Fruit fly (Drosophila melanogaster) whole organism, embryonic: Measurements from ENCODE around the gene Cyp4d1.
A peak's percentile ranks its signal among the peaks of the same experiment; 100 is the strongest.

Experiments
- Aef1 ChIP-seq: fragments of 200-800 bp; sonication (Bioruptor generic); IDR thresholded peaks from 3 replicates; pipeline ENCODE4 v1.3.6; 2022; ENCODE audit warnings: missing biosample characterization, missing genetic modification characterization
- Antp ChIP-seq: fragments of 200-800 bp; sonication (Bioruptor generic); optimal IDR thresholded peaks from 3 replicates; lab custom pipeline; 2016; ENCODE audit warnings: missing biosample characterization, missing genetic modification characterization
- Asciz ChIP-seq: fragments of 200-800 bp; sonication (Bioruptor generic); optimal IDR thresholded peaks from 2 replicates; lab custom pipeline; 2017; ENCODE audit warnings: missing biosample characterization, mild to moderate bottlenecking, missing genetic modification characterization, missing genetic modification reagents
- Atf3 ChIP-seq: fragments of 200-800 bp; sonication (Bioruptor generic); optimal IDR thresholded peaks from 3 replicates; lab custom pipeline; 2016; ENCODE audit warnings: missing biosample characterization, missing genetic modification characterization
- B-H2 ChIP-seq: fragments of 200-800 bp; sonication (Bioruptor generic); optimal IDR thresholded peaks from 2 replicates; lab custom pipeline; 2018; ENCODE audit warnings: missing biosample characterization, mild to moderate bottlenecking, missing genetic modification characterization
- CG11093 ChIP-seq: fragments of 200-800 bp; sonication (Bioruptor generic); IDR thresholded peaks from 3 replicates; pipeline ENCODE4 v1.3.6; 2022; ENCODE audit warnings: missing biosample characterization, missing genetic modification characterization
- CG11456 ChIP-seq: fragments of 200-800 bp; sonication (Bioruptor generic); IDR thresholded peaks from 3 replicates; pipeline ENCODE4 v1.3.6; 2022; ENCODE audit warnings: missing biosample characterization, missing genetic modification characterization
- CG12219 ChIP-seq: fragments of 200-800 bp; sonication (Bioruptor generic); optimal IDR thresholded peaks from 3 replicates; lab custom pipeline; 2018; ENCODE audit warnings: missing biosample characterization, mild to moderate bottlenecking, missing genetic modification characterization
- CG12299 ChIP-seq: fragments of 200-800 bp; sonication (Bioruptor generic); optimal IDR thresholded peaks from 2 replicates; lab custom pipeline; 2018; ENCODE audit warnings: missing biosample characterization, mild to moderate bottlenecking, missing genetic modification characterization
- CG12659 ChIP-seq: fragments of 200-800 bp; sonication (Bioruptor generic); optimal IDR thresholded peaks from 3 replicates; lab custom pipeline; 2017; ENCODE audit warnings: mild to moderate bottlenecking, missing biosample characterization, missing genetic modification reagents, missing genetic modification characterization
- CG14710 ChIP-seq: fragments of 200-800 bp; sonication (Bioruptor generic); optimal IDR thresholded peaks from 3 replicates; lab custom pipeline; 2019; ENCODE audit warnings: missing biosample characterization, mild to moderate bottlenecking, missing genetic modification characterization, moderate library complexity
- CG15073 ChIP-seq: fragments of 200-800 bp; sonication (Bioruptor generic); optimal IDR thresholded peaks from 2 replicates; lab custom pipeline; 2016; ENCODE audit warnings: missing biosample characterization, missing genetic modification characterization
- CG16779 ChIP-seq: fragments of 200-800 bp; sonication (Bioruptor generic); IDR thresholded peaks from 2 replicates; pipeline ENCODE4 v1.3.6; 2022; ENCODE audit warnings: missing biosample characterization, missing genetic modification characterization
- CG18011 ChIP-seq: fragments of 200-800 bp; sonication (Bioruptor generic); optimal IDR thresholded peaks from 2 replicates; lab custom pipeline; 2017; ENCODE audit warnings: missing biosample characterization, missing genetic modification characterization, mild to moderate bottlenecking, moderate library complexity, missing genotype
- CG18262 ChIP-seq: fragments of 200-800 bp; optimal IDR thresholded peaks from 3 replicates; lab custom pipeline; 2019; ENCODE audit warnings: missing biosample characterization, mild to moderate bottlenecking, missing genetic modification characterization, moderate library complexity
- CG34224 ChIP-seq: fragments of 200-800 bp; sonication (Bioruptor generic); IDR thresholded peaks from 3 replicates; pipeline ENCODE4 v1.3.6; 2022; ENCODE audit warnings: missing biosample characterization, missing genetic modification characterization; ENCODE audit not compliant: partially characterized antibody
- CG4404 ChIP-seq: fragments of 200-800 bp; sonication (Bioruptor generic); IDR thresholded peaks from 2 replicates; pipeline ENCODE4 v1.3.6; 2022; ENCODE audit warnings: missing biosample characterization, missing genetic modification characterization
- CG4730 ChIP-seq: fragments of 200-800 bp; sonication (Bioruptor generic); IDR thresholded peaks from 2 replicates; pipeline ENCODE4 v1.3.6; 2022; ENCODE audit warnings: missing biosample characterization, missing genetic modification characterization
- CG4820 ChIP-seq: fragments of 200-800 bp; sonication (Bioruptor generic); optimal IDR thresholded peaks from 3 replicates; lab custom pipeline; 2016; ENCODE audit warnings: missing biosample characterization, missing genetic modification characterization
- CG5953 ChIP-seq: fragments of 200-800 bp; sonication (Bioruptor generic); IDR thresholded peaks from 2 replicates; pipeline ENCODE4 v1.3.6; 2022; ENCODE audit warnings: missing biosample characterization, missing genetic modification characterization
- CG8388 ChIP-seq: fragments of 200-800 bp; sonication (Bioruptor generic); optimal IDR thresholded peaks from 2 replicates; lab custom pipeline; 2019; ENCODE audit warnings: missing biosample characterization, mild to moderate bottlenecking, missing genetic modification characterization, moderate library complexity
- CG8765 ChIP-seq: fragments of 200-800 bp; sonication (Bioruptor generic); IDR thresholded peaks from 2 replicates; pipeline ENCODE4 v1.3.6; 2022; ENCODE audit warnings: missing biosample characterization, missing genetic modification characterization
- CG9727 ChIP-seq: fragments of 200-800 bp; sonication (Bioruptor generic); optimal IDR thresholded peaks from 3 replicates; lab custom pipeline; 2017; ENCODE audit warnings: missing biosample characterization, mild to moderate bottlenecking, missing genetic modification characterization
- CG9932 ChIP-seq: fragments of 200-800 bp; sonication (Bioruptor generic); IDR thresholded peaks from 2 replicates; pipeline ENCODE4 v1.3.6; 2022; ENCODE audit warnings: missing biosample characterization, missing genetic modification characterization
- CkIIα-i1 ChIP-seq: fragments of 200-800 bp; sonication (Bioruptor generic); IDR thresholded peaks from 2 replicates; pipeline ENCODE4 v1.3.6; 2022; ENCODE audit warnings: missing biosample characterization, missing genetic modification characterization
- Deaf1 ChIP-seq: fragments of 200-800 bp; optimal IDR thresholded peaks from 3 replicates; lab custom pipeline; 2019; ENCODE audit warnings: missing biosample characterization, mild to moderate bottlenecking, missing genetic modification characterization, moderate library complexity
- Hmr ChIP-seq: fragments of 200-800 bp; sonication (Bioruptor generic); optimal IDR thresholded peaks from 3 replicates; lab custom pipeline; 2017; ENCODE audit warnings: mild to moderate bottlenecking, missing biosample characterization, missing genetic modification reagents, missing genetic modification characterization
- TFAM ChIP-seq: fragments of 200-800 bp; sonication (Bioruptor generic); optimal IDR thresholded peaks from 2 replicates; lab custom pipeline; 2017; ENCODE audit warnings: missing biosample characterization, missing genetic modification characterization, inconsistent platforms
- Xrp1 ChIP-seq: fragments of 200-800 bp; sonication (Bioruptor generic); IDR thresholded peaks from 2 replicates; pipeline ENCODE4 v1.3.6; 2022; ENCODE audit warnings: missing biosample characterization, missing genetic modification characterization
- YL-1 ChIP-seq: fragments of 200-800 bp; sonication (Bioruptor generic); optimal IDR thresholded peaks from 3 replicates; lab custom pipeline; 2017; ENCODE audit warnings: missing biosample characterization, mild to moderate bottlenecking, missing genetic modification characterization
- abd-A ChIP-seq: fragments of 200-800 bp; sonication (Bioruptor generic); optimal IDR thresholded peaks from 3 replicates; lab custom pipeline; 2019; ENCODE audit warnings: missing biosample characterization, mild to moderate bottlenecking, missing genetic modification characterization, moderate library complexity
- ap ChIP-seq: fragments of 200-800 bp; sonication (Bioruptor generic); IDR thresholded peaks from 2 replicates; pipeline ENCODE4 v1.3.6; 2022; ENCODE audit warnings: missing biosample characterization, missing genetic modification characterization
- ase ChIP-seq: fragments of 200-800 bp; sonication (Bioruptor generic); IDR thresholded peaks from 3 replicates; pipeline ENCODE4 v1.3.6; 2022; ENCODE audit warnings: missing biosample characterization, missing genetic modification characterization
- bcd ChIP-seq: fragments of 200-800 bp; sonication (Bioruptor generic); optimal IDR thresholded peaks from 2 replicates; lab custom pipeline; 2017; ENCODE audit warnings: missing biosample characterization, mild to moderate bottlenecking, missing genetic modification characterization
- bowl ChIP-seq: fragments of 200-800 bp; sonication (Bioruptor generic); IDR thresholded peaks from 2 replicates; pipeline ENCODE4 v1.3.6; 2022; ENCODE audit warnings: missing biosample characterization, missing genetic modification characterization
- crol ChIP-seq: fragments of 200-800 bp; sonication (Bioruptor generic); IDR thresholded peaks from 2 replicates; pipeline ENCODE4 v1.3.6; 2022; ENCODE audit warnings: missing biosample characterization, missing genetic modification characterization
- eyg ChIP-seq: fragments of 200-800 bp; sonication (Bioruptor generic); optimal IDR thresholded peaks from 3 replicates; lab custom pipeline; 2016; ENCODE audit warnings: missing biosample characterization, missing genetic modification characterization
- fd102C ChIP-seq: fragments of 200-800 bp; sonication (Bioruptor generic); optimal IDR thresholded peaks from 2 replicates; lab custom pipeline; 2018; ENCODE audit warnings: missing biosample characterization, mild to moderate bottlenecking, missing genetic modification characterization, moderate library complexity
- gem ChIP-seq: fragments of 200-800 bp; sonication (Bioruptor generic); optimal IDR thresholded peaks from 2 replicates; lab custom pipeline; 2019; ENCODE audit warnings: missing biosample characterization, mild to moderate bottlenecking, missing genetic modification characterization, moderate library complexity
- grau ChIP-seq: fragments of 200-800 bp; optimal IDR thresholded peaks from 3 replicates; lab custom pipeline; 2019; ENCODE audit warnings: missing biosample characterization, mild to moderate bottlenecking, missing genetic modification characterization, moderate library complexity
- kni ChIP-seq: fragments of 200-800 bp; sonication (Bioruptor generic); optimal IDR thresholded peaks from 3 replicates; lab custom pipeline; 2017; ENCODE audit warnings: mild to moderate bottlenecking, missing biosample characterization, missing genetic modification reagents, missing genetic modification characterization
- peb ChIP-seq: fragments of 200-800 bp; sonication (Bioruptor generic); IDR thresholded peaks from 2 replicates; pipeline ENCODE4 v1.3.6; 2022; ENCODE audit warnings: missing biosample characterization, missing genetic modification characterization
- phol ChIP-seq: fragments of 200-800 bp; sonication (Bioruptor generic); optimal IDR thresholded peaks from 3 replicates; lab custom pipeline; 2018; ENCODE audit warnings: missing biosample characterization, mild to moderate bottlenecking, missing genetic modification characterization, moderate library complexity
- pros ChIP-seq: fragments of 200-800 bp; sonication (Bioruptor generic); optimal IDR thresholded peaks from 3 replicates; lab custom pipeline; 2019; ENCODE audit warnings: missing biosample characterization, mild to moderate bottlenecking, missing genetic modification characterization, moderate library complexity
- psq ChIP-seq: fragments of 200-800 bp; sonication (Bioruptor generic); optimal IDR thresholded peaks from 2 replicates; lab custom pipeline; 2017; ENCODE audit warnings: missing biosample characterization, missing genetic modification characterization
- sob ChIP-seq: fragments of 200-800 bp; sonication (Bioruptor generic); IDR thresholded peaks from 2 replicates; pipeline ENCODE4 v1.3.6; 2022; ENCODE audit warnings: missing biosample characterization, missing genetic modification characterization
- tgo ChIP-seq: fragments of 200-800 bp; sonication (Bioruptor generic); IDR thresholded peaks from 3 replicates; pipeline ENCODE4 v1.3.6; 2022; ENCODE audit warnings: missing biosample characterization, missing genetic modification characterization
- vnd ChIP-seq: fragments of 200-800 bp; sonication (Bioruptor generic); IDR thresholded peaks from 3 replicates; pipeline ENCODE4 v1.3.6; 2022; ENCODE audit warnings: missing biosample characterization, missing genetic modification characterization; ENCODE audit not compliant: partially characterized antibody
- vvl ChIP-seq: fragments of 200-800 bp; sonication (Bioruptor generic); IDR thresholded peaks from 2 replicates; pipeline ENCODE4 v1.3.6; 2022; ENCODE audit warnings: missing biosample characterization, missing genetic modification characterization

Cyp4d1 gene

dm6 chrX:2123965-2124688 lies 37.9 kb downstream of the Cyp4d1 start (continued):
- TF ChIP-seq ase (GFP tag; lab: Robert Waterston, UW) = peak; percentile 91
- TF ChIP-seq CG34224 = no peak
- peak; percentile 99 for TF ChIP-seq CG9727 (GFP tag; lab: Kevin White, UChicago)
- TF ChIP-seq eyg (GFP tag; lab: Kevin White, UChicago) = peak; percentile 67
- peak; percentile 95 for TF ChIP-seq Xrp1 (GFP tag; lab: Robert Waterston, UW)
- TF ChIP-seq CG12299 (tag; lab: Kevin White, UChicago) = peak; percentile 94
- peak; percentile 93 for TF ChIP-seq CG11456
- TF ChIP-seq CG5953 (GFP tag; lab: Robert Waterston, UW) = peak; percentile 81
- TF ChIP-seq psq (GFP tag; lab: Kevin White, UChicago) = peak; percentile 71
- TF ChIP-seq CG8765 (GFP tag; lab: Robert Waterston, UW) = peak; percentile 85
- no peak for TF ChIP-seq CkIIα-i1 (GFP tag; lab: Robert Waterston, UW)
- peak; percentile 84 for TF ChIP-seq ap (GFP tag; lab: Robert Waterston, UW)
- TF ChIP-seq grau (tag; lab: Kevin White, UChicago) = peak; percentile 98
- peak; percentile 94 for TF ChIP-seq B-H2
- peak; percentile 89 for TF ChIP-seq CG12219 (GFP tag; lab: Kevin White, UChicago)
- peak; percentile 74 for TF ChIP-seq CG18011
- TF ChIP-seq gem (tag; lab: Kevin White, UChicago) = peak; percentile 99
- TF ChIP-seq CG4404 (GFP tag; lab: Robert Waterston, UW) = peak; percentile 95
- peak; percentile 92 for TF ChIP-seq CG9932 (GFP tag; lab: Robert Waterston, UW)
- peak; percentile 94 for TF ChIP-seq YL-1 (GFP tag; lab: Kevin White, UChicago)
- peak; percentile 96 for TF ChIP-seq CG8388 (GFP tag; lab: Kevin White, UChicago)
- peak; percentile 97 for TF ChIP-seq bcd (GFP tag; lab: Kevin White, UChicago)
- peak; percentile 98 for TF ChIP-seq CG14710 (tag; lab: Kevin White, UChicago)
- peak; percentile 81 for TF ChIP-seq Deaf1 (tag; lab: Kevin White, UChicago)
- TF ChIP-seq Aef1 (GFP tag; lab: Robert Waterston, UW) = peak; percentile 92
- peak; percentile 89 for TF ChIP-seq tgo
- peak; percentile 98 for TF ChIP-seq CG12659
- TF ChIP-seq fd102C = peak; percentile 87
- TF ChIP-seq vnd (GFP tag; lab: Robert Waterston, UW) = peak; percentile 53; the same call in 2 of the 3 replicates
- TF ChIP-seq bowl (GFP tag; lab: Robert Waterston, UW) = peak; percentile 67; the same call in 1 of the 2 replicates
- TF ChIP-seq vvl (GFP tag; lab: Robert Waterston, UW) = peak; percentile 90
- TF ChIP-seq phol (tag; lab: Kevin White, UChicago) = peak; percentile 98
- peak; percentile 98 for TF ChIP-seq Asciz (GFP tag; lab: Kevin White, UChicago)
- peak; percentile 85 for TF ChIP-seq abd-A (tag; lab: Kevin White, UChicago)
- TF ChIP-seq Antp (GFP tag; lab: Kevin White, UChicago) = peak; percentile 90
- peak; percentile 83 for TF ChIP-seq CG4730 (GFP tag; lab: Robert Waterston, UW)
- no peak for TF ChIP-seq TFAM (GFP tag; lab: Kevin White, UChicago)
- peak; percentile 66 for TF ChIP-seq CG15073 (GFP tag; lab: Kevin White, UChicago)
- TF ChIP-seq Hmr = peak; percentile 98
- peak; percentile 89 for TF ChIP-seq sob (GFP tag; lab: Robert Waterston, UW)
- TF ChIP-seq CG18262 (tag; lab: Kevin White, UChicago) = peak; percentile 100
- TF ChIP-seq crol (GFP tag; lab: Robert Waterston, UW) = peak; percentile 94
- peak; percentile 74 for TF ChIP-seq peb (GFP tag; lab: Robert Waterston, UW)
- TF ChIP-seq Atf3 (GFP tag; lab: Kevin White, UChicago) = peak; percentile 80
- peak; percentile 94 for TF ChIP-seq CG4820
- TF ChIP-seq CG11093 = peak; percentile 92
- peak; percentile 62; the same call in 1 of the 2 replicates for TF ChIP-seq CG16779 (GFP tag; lab: Robert Waterston, UW)
- TF ChIP-seq kni (GFP tag; lab: Kevin White, UChicago) = no peak
- peak; percentile 27 for TF ChIP-seq pros (GFP tag; lab: Kevin White, UChicago)
